Fruit fly (Drosophila melanogaster) ovary, adult (tissue): ENCODE results near the gene CG15891.

Source experiments
- CG17801 ChIP-seq: fragments of 200-800 bp; optimal IDR thresholded peaks from 2 replicates; lab custom pipeline; 2019; ENCODE audit warnings: missing biosample characterization, mild to moderate bottlenecking, missing genetic modification characterization, moderate library complexity; ENCODE audit not compliant: partially characterized antibody

CG15891 gene

DNA sequence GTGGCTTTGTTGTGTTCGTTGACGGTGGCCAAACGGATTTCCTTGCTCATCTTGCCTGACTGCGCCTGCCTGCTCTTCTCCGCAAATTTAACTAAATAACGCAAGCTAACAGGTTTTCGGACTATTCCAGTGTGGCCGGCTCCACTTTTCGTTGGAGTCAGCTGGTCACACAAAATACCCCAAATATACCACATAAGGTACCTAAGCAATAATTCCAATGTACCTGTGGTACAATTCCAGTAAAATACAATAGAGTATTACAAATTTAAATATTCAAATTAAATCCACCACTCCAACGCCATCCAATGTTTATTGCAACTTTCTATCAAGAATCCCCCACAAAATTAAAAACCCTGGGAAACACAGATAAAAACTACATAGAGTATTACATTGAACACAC, 18.6 kb downstream of the CG15891 start, which contains the start of gene CG3566:
TSS of gene CG3566 (minus strand) at position 135 of the 400 bp plus-strand sequence.
- TF ChIP-seq CG17801 (GFP tag; lab: Kevin White, UChicago): no peak

DNA sequence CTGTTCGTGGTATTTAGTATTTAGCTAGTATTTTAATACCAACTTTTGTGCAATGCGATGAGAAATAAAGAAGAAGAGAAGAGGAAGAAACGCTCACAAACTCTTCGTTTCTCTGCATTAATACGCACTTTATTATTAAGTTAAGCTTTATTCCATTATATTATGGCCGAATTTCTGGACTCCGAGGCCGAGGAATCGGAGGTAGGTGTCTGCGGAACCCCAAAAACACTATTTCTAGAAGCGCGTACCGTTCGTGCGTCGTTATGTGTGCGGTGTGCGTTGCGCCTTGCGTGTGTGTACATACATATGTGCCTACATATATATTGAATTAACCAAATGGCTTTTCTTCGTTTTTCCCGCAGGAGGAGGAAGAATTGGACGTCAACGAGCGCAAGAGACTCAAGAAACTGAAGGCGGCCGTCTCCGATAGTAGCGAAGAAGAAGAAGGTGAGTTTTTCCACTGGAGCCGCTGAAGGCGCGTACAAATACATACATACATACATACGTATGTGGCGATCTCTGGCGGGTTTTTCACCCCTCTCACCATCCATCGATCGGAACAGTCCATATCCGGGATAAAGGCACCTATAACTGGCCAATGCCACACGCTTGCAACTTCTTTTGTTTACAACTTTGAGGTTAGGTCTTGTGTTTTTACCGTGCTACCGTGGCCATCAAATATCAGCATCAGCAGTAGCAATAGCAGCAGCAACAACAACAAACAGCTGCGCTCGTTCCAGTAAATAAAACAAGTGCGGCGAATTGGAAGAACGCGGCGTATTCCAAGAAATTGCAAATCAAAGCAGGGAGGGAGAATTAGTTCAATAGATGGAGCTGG, 27.2 kb downstream of the CG15891 start, which contains the start of gene Spt6:
TSS of gene Spt6 (plus strand) at position 53 of the 838 bp plus-strand sequence.
- peak; percentile 34 for TF ChIP-seq CG17801 (GFP tag; lab: Kevin White, UChicago)

DNA sequence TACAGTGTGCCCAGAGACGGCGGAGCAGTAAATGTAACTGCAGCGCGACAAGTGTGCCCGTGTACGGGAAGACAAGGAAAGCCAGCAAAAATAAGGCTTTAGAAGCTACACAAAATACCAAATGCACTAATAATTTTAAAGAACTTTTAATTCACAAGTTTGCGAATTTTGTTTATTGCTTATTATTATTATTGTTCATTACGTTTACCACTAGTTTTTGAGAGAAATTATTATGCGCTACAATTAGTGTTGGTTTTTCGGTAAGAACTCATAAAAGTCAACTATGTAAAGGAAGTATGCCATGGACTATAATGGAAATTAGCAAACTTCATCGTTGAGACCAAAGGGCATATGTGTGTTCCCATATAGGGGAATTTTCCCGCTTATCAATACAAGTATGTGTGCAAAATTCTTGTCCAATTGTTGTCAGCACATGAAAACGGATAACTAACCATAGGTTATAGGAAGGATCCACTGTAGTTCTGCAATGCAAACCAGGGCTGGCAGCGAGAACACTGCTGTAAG, 27.9 kb downstream of the CG15891 start, which contains the start of gene schlank:
TSS of gene schlank (minus strand) at position 42 of the 525 bp plus-strand sequence.
- TF ChIP-seq CG17801 (GFP tag; lab: Kevin White, UChicago): no peak

DNA sequence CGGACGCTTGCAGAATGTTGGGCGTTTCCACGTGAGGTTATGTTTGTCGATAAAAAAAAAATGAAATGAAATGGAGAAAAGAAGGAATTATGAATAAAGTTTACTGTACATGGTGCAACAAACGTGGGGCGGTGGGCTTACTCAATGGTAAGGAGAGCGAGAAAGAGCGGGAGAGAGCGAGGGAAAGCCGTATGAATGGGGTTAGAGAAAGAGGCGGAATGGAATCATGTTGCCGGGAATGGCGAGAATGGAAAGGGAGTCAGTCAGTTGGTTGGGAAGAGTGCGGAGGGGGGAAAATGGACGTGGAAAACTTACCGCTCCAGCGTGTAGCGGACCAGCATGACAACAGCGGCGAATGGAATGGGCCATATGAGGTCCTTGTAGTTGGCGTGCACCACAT, 29.1 kb downstream of the CG15891 start:
- TF ChIP-seq CG17801 (GFP tag; lab: Kevin White, UChicago): no peak

DNA sequence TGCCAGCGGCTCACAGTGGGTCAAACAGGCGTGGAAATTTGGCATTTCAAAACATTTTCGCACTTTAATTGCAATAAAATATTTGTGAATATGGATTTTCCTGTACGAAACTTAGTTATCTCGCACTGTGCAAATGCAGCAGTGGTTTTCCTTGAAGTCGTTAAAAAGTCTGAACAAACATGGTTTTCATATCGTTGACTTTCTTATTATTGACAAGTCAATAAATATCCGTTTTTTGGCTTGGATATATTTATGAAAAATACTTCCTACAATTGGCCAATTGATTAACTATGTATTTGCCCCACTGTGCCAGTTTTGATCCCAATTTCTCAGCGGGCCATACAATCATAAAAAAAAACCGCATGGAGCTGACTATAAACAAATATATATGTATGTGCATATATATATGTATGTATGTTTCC, 29.7 kb downstream of the CG15891 start:
- peak; percentile 95 for TF ChIP-seq CG17801 (GFP tag; lab: Kevin White, UChicago)

DNA sequence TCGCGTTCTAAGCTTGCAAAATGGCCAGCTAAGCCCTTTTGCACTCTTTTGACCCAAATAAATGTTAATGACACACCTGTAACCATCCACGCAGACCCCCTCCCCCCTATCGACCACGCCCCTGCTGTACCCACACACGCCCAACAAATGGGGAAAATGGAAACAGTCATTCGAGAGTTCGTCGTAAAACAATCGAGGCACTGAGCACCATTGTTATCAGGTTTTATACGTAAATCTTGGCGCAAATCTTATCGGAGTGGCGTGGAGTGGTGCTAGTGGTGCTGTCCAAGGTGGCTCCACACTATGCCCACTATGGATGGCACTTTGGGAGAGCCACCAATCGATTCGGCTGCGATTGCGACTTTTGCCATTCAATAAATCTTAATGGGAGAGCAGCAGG, 30.7 kb downstream of the CG15891 start:
- TF ChIP-seq CG17801 (GFP tag; lab: Kevin White, UChicago): no peak

DNA sequence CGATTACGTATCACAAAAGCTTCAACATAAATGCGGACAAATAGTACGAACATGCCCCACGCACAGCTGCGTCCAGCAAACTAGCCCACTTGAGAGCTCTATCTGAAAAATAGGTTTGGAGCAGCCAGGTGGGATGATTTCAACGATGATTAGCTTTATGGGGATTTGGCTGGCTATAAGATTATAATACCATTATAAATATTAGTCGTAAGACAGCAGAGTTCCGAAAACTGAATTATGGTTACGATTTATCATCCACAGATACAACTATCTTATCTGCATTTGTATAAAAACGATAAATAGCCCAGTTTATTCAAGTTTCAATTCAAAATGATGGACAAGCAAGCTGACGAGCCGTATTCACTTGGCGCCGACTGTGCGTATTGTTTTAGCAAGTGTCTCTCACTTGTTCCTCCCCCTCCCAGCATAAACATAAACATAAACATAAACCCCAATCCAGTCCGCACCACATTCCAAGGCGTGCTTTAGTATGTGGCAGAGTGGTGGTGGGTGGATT, 31.5 kb downstream of the CG15891 start:
- TF ChIP-seq CG17801 (GFP tag; lab: Kevin White, UChicago): no peak

DNA sequence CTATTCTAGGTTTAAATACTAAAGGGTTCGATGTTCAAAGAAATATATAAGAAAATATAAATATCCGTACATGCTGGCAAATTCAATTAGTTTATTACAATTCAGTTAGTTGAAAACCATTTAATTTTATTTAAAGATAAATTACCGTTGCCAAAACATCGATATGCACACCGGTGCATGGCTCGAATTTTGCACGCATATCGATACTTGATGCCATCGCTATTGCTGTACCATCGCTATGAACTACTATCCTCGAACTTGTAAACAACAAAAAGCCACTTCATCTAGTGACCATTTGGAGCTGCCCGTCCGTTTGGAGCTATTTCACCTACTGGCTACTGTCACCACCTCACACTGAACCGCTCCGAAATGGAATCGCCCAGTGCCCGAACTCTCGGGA, 34.2 kb downstream of the CG15891 start, which contains the start of gene Josd:
TSS of gene Josd (plus strand) at position 270 of the 400 bp plus-strand sequence.
- TF ChIP-seq CG17801 (GFP tag; lab: Kevin White, UChicago): no peak

DNA sequence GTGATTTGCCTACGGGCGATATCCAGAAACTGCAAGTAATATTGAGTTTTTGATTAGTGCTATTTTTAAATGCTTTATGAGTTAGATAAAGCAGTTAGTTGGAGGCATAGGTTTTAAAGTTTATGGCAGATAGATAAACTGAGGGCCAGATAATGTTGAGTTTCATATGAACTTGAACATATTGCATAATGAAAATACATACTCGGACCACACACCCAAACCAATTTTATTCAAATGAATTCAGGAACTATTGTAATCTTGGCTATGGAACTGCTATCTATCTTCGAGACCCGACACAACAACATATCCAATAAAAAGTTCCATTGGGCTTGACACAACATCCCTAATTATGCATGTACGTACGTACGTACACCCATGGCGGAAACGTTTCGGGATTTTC, 35.4 kb downstream of the CG15891 start:
- no peak for TF ChIP-seq CG17801 (GFP tag; lab: Kevin White, UChicago)

DNA sequence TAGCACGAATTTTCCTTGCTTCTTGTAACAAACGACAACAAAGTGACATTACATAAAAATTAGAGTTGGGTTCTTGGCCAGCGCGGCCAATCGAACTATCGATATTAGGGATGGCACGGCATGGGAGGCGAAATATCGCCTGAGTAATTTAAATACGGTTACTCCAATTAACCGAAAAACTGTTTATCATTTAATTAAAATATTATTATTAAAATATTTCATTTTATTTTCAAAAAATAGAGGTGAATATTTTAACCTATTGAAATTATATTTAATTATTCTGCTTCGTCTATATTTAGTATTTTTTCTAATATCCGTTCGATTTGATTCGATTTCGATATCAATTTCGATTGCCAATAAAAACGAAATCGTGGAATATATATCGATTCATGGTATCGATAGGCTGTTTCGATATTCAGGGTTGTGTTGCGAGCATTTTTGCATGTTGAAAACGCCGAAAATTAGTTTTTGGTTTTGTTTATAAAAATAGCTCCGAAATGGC, 39.7 kb downstream of the CG15891 start, which contains the start of the genes Rbcn-3A and Spx:
TSS of gene Rbcn-3A (minus strand) at position 74 of the 502 bp plus-strand sequence.
TSS of gene Spx (plus strand) at position 409 of the 502 bp plus-strand sequence.
- TF ChIP-seq CG17801 (GFP tag; lab: Kevin White, UChicago): peak; percentile 35

DNA sequence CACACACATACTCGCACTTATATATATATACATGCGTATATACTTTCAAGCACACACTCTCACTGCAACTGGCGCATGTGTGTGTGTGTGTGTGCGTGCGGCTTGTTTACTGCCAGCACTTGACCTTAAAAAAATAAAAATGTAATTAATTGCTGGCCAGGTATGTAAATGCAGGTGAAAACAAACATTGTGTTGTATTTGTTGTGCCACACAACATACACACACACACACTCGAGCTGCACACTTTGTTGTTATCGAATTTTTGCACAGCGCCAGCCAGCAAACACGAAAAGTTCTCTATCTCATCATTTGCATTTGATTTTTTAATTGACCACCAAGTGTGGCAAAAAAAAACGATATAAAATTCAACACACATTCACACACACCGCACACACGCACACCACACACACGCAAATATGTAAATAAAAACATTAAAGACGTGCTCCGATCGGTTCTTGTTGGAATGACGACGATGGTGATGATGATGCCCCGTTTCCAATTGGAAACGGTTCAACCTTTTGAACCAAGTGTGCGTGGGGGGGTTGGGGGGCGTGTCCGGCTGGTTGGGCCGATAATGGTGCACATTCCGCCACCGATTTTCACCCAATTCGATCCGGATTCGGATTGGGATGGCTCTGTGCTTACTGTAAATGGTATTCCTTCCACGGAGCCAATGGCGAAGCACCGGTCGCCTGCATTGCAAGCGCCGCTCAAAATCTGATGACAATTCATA, 40.4 kb downstream of the CG15891 start:
- TF ChIP-seq CG17801 (GFP tag; lab: Kevin White, UChicago): no peak

DNA sequence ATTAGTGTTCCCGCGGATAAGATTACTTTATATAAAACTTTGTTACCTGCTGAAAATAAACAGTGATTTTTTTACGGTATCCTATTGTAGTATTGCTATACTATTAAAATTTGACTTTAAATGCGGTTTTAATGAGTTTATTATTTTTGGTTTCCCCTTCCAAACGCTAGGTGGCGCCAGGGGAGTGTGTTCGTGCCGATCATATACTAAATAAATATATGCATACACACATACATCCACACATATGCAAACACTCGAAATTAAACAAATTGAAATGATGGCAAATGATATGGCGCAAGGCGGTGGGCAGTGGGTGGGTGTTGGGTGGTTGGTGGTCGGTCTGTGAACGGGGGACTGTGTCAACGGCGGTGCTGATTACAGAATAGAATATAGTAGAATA, 41.4 kb downstream of the CG15891 start:
- TF ChIP-seq CG17801 (GFP tag; lab: Kevin White, UChicago): no peak

DNA sequence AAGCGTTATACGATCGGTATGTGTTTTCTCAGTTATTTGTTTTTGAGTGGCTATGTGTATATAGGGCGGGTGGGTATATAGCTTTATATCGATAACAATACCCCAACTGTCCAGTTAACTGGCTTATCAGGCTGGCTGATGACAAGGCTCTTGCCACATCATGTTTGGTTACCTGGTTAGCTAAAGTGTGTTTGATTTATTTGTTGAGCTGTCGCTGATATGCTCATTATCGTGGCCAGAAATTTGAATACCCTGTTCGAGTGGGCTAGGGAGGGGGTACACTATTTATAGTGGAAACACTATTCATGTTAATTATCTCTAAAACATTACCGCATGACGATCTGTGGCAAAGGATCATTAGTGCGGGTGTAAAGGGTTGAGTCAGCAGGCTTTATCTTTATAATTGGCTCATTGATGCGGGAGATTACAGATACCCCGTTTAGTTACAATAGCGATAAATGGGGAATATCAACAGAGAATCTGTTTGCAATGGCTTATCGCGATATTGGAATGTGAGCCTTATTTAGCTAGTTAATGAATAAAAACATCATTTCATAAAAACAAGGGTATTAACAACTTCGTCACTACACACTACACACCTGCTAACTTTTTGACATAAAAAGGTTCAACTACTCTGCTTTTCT, 42.1 kb downstream of the CG15891 start:
- no peak for TF ChIP-seq CG17801 (GFP tag; lab: Kevin White, UChicago)
